Worm (Caenorhabditis elegans): ENCODE results near the gene Y54G2A.73.

- TF ChIP-seq mdl-1 (tag; optimal IDR thresholded peaks at IDR 0.05) (no peak), dpl-1 (GFP tag; optimal IDR thresholded peaks at IDR 0.05) (no peak), aha-1 (tag; optimal IDR thresholded peaks at IDR 0.05) (no peak), jun-1 (tag; optimal IDR thresholded peaks at IDR 0.05) (no peak), nhr-85 (tag) (no peak), fos-1 (tag; optimal IDR thresholded peaks at IDR 0.05) (no peak), elt-3 (tag; optimal IDR thresholded peaks at IDR 0.05) (no peak), ama-1 (optimal IDR thresholded peaks at IDR 0.05) (no peak), elt-2 (tag; optimal IDR thresholded peaks at IDR 0.05) (no peak), lin-13 (GFP tag; optimal IDR thresholded peaks at IDR 0.05) (no peak), swsn-7 (tag; optimal IDR thresholded peaks at IDR 0.05) (no peak)
Measured at ce11 chrIV:3002807-3003206, 5.9 kb downstream of the Y54G2A.73 start.

Data from whole organism, L1 larva.